Fruit fly (Drosophila melanogaster): ENCODE results near the gene Lar.

DNA sequence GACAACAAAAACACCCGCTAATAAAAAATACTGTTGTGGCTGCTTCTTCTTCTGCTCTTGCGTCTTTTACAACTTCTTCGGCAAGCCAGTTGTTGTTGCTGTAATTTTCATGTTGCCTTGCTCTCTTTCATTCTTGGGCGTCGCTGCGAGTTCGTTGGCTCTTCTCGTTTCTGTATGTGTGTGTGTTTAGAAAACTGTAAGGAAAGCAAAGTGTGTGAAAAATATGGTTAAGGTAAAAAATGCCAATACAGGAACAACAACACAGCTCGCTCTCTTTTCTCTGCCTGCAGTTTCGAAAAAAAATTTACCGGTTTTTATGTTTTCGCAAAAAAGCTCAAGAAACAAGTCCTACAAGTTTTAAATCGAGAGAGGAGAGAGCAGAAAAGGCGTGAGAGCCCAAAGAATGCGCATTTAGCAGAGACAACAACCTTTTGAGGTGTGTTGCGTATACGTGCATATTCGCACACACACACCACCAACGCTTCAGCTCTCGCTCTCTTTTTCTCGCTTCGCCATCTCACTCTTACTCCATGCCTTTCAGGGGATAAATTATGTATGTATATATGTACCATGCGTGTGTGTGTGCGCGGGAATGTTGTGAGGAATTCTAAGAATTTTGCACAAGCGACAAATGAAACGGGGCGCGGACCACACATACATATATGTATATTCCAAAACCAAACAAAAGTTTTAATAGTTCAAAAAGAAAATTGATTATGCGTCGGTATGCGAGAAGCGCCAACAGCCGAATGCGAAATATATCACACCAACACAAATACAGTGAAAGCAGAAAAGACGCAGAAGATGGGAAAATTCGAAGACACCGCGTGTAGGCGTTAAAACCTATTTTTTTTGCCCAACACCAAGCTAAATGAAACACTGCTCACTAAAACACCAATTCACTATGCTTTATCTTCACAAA lies 14.6 kb upstream of the Lar start:
- TF ChIP-seq CTCF (optimal IDR thresholded peaks at IDR 0.05), result no peak
- TF ChIP-seq CG8478 (optimal IDR thresholded peaks at IDR 0.05), result no peak
